Fruit fly (Drosophila melanogaster): ENCODE data around the gene Hsp60A.

- no peak for TF ChIP-seq CG31627 (GFP tag; optimal IDR thresholded peaks at IDR 0.05)
- TF ChIP-seq cyc (GFP tag; optimal IDR thresholded peaks at IDR 0.05), result no peak
- no peak for TF ChIP-seq Smox (GFP tag; optimal IDR thresholded peaks at IDR 0.05)
- no peak for TF ChIP-seq Ets21C (GFP tag; optimal IDR thresholded peaks at IDR 0.05)
- no peak for TF ChIP-seq CG16779 (tag; optimal IDR thresholded peaks at IDR 0.05)
- no peak for TF ChIP-seq Sox14 (GFP tag; optimal IDR thresholded peaks at IDR 0.05)
- TF ChIP-seq CG3919 (GFP tag; optimal IDR thresholded peaks at IDR 0.05), result no peak
- TF ChIP-seq CG6163 (GFP tag; IDR thresholded peaks at IDR 0.05), result no peak
- no peak for TF ChIP-seq OdsH (GFP tag; optimal IDR thresholded peaks at IDR 0.05)
Measured at dm6 chrX:11153413-11153812, 45.1 kb downstream of the Hsp60A start.
